Fruit fly (Drosophila melanogaster): ENCODE results near the gene CG31606.

Gene CG31606

dm6 chr2L:8162307-8163024, 15.1 kb downstream of the CG31606 start, which contains the start of gene Acbp1 (continued):
- peak; percentile 91 for TF ChIP-seq zfh1 (GFP tag; IDR thresholded peaks at IDR 0.05)
- TF ChIP-seq CG5180 (GFP tag; optimal IDR thresholded peaks at IDR 0.05) = peak; percentile 93
- peak; percentile 83 for TF ChIP-seq trh (GFP tag; optimal IDR thresholded peaks at IDR 0.05)
- TF ChIP-seq Rfx (GFP tag; IDR thresholded peaks at IDR 0.05) = peak; percentile 92
- peak; percentile 98 for TF ChIP-seq CG33557 (GFP tag; optimal IDR thresholded peaks at IDR 0.05)
- TF ChIP-seq Elba2 (GFP tag; optimal IDR thresholded peaks at IDR 0.05) = peak; percentile 60
- peak; percentile 92 for TF ChIP-seq fd3F (GFP tag; optimal IDR thresholded peaks at IDR 0.05)
- TF ChIP-seq Fer2 (tag; optimal IDR thresholded peaks at IDR 0.05) = peak; percentile 93
- TF ChIP-seq zen2 (GFP tag; IDR thresholded peaks at IDR 0.05; ENCODE audit: partially characterized antibody) = peak; percentile 74; the same call in 2 of the 3 replicates
- peak; percentile 88 for TF ChIP-seq NFAT (GFP tag; IDR thresholded peaks at IDR 0.05)
- TF ChIP-seq vvl (GFP tag; IDR thresholded peaks at IDR 0.05) = peak; percentile 95
- TF ChIP-seq CG2875 (GFP tag; optimal IDR thresholded peaks at IDR 0.05) = peak; percentile 94
- TF ChIP-seq CG17328 (GFP tag; IDR thresholded peaks at IDR 0.05) = peak; percentile 81
- TF ChIP-seq CrebB (tag; optimal IDR thresholded peaks at IDR 0.05) = peak; percentile 98
- TF ChIP-seq ato (GFP tag; IDR thresholded peaks at IDR 0.05; ENCODE audit: partially characterized antibody) = peak; percentile 68
- TF ChIP-seq tio (GFP tag; optimal IDR thresholded peaks at IDR 0.05) = peak; percentile 91
- peak; percentile 92 for TF ChIP-seq CG8089 (GFP tag; optimal IDR thresholded peaks at IDR 0.05)
- peak; percentile 78; the same call in 2 of the 3 replicates for TF ChIP-seq CG16813 (GFP tag; IDR thresholded peaks at IDR 0.05; ENCODE audit: partially characterized antibody)
- peak; percentile 84 for TF ChIP-seq TFAM (GFP tag; optimal IDR thresholded peaks at IDR 0.05)
- peak; percentile 96 for TF ChIP-seq Vsx1 (GFP tag; optimal IDR thresholded peaks at IDR 0.05)
- TF ChIP-seq Dad (GFP tag; optimal IDR thresholded peaks at IDR 0.05) = peak; percentile 91
- peak; percentile 59; the same call in 1 of the 2 replicates for TF ChIP-seq tna (GFP tag; IDR thresholded peaks at IDR 0.05; ENCODE audit: partially characterized antibody)
- TF ChIP-seq CG11696 (GFP tag; IDR thresholded peaks at IDR 0.05) = peak; percentile 77
- peak; percentile 97 for TF ChIP-seq nerfin-1 (tag; optimal IDR thresholded peaks at IDR 0.05)
- peak; percentile 85 for TF ChIP-seq otp (GFP tag; IDR thresholded peaks at IDR 0.05)
- peak; percentile 99 for TF ChIP-seq unpg (GFP tag; optimal IDR thresholded peaks at IDR 0.05)
- peak; percentile 94 for TF ChIP-seq CG6254 (GFP tag; optimal IDR thresholded peaks at IDR 0.05)
- TF ChIP-seq sr (GFP tag; IDR thresholded peaks at IDR 0.05) = peak; percentile 45; the same call in 1 of the 3 replicates
- peak; percentile 95 for TF ChIP-seq CG17385 (GFP tag; optimal IDR thresholded peaks at IDR 0.05)
- TF ChIP-seq Chrac-16 (GFP tag; optimal IDR thresholded peaks at IDR 0.05) = peak; percentile 88
- peak; percentile 99 for TF ChIP-seq CG18262 (tag; optimal IDR thresholded peaks at IDR 0.05)
- peak; percentile 91 to 99 for TF ChIP-seq Hr51 (GFP tag; optimal IDR thresholded peaks at IDR 0.05)
- TF ChIP-seq CG10366 (GFP tag; IDR thresholded peaks at IDR 0.05) = peak; percentile 78
- peak; percentile 97 for TF ChIP-seq CG12769 (tag; optimal IDR thresholded peaks at IDR 0.05)
- TF ChIP-seq vfl (GFP tag; optimal IDR thresholded peaks at IDR 0.05) = peak; percentile 93
- peak; percentile 99 for TF ChIP-seq Ets65A (GFP tag)
- TF ChIP-seq CG16779 (GFP tag; IDR thresholded peaks at IDR 0.05) = peak; percentile 82
- TF ChIP-seq br (optimal IDR thresholded peaks at IDR 0.05) = no peak
- TF ChIP-seq ken (GFP tag; IDR thresholded peaks at IDR 0.05) = peak; percentile 90
- no peak for TF ChIP-seq HLHmδ (GFP tag; optimal IDR thresholded peaks at IDR 0.05)
- TF ChIP-seq Mes4 (GFP tag; optimal IDR thresholded peaks at IDR 0.05) = peak; percentile 92
- peak; percentile 70 for TF ChIP-seq CG5245 (GFP tag; optimal IDR thresholded peaks at IDR 0.05)
- TF ChIP-seq wdn (GFP tag; IDR thresholded peaks at IDR 0.05) = peak; percentile 86
- peak; percentile 71 for TF ChIP-seq pfk (GFP tag; optimal IDR thresholded peaks at IDR 0.05)
- peak; percentile 88 for TF ChIP-seq CG6689 (GFP tag; IDR thresholded peaks at IDR 0.05)
- TF ChIP-seq CG17612 (GFP tag; IDR thresholded peaks at IDR 0.05) = peak; percentile 80
- peak; percentile 95 for TF ChIP-seq HLH54F (GFP tag; optimal IDR thresholded peaks at IDR 0.05)
- TF ChIP-seq CG42726 (GFP tag; IDR thresholded peaks at IDR 0.05; ENCODE audit: partially characterized antibody) = peak; percentile 74
- TF ChIP-seq CG6683 (GFP tag; optimal IDR thresholded peaks at IDR 0.05) = peak; percentile 94

All from whole organism, embryonic.